Worm (Caenorhabditis elegans): Measurements from ENCODE around the gene T19H5.7.

Gene T19H5.7

DNA sequence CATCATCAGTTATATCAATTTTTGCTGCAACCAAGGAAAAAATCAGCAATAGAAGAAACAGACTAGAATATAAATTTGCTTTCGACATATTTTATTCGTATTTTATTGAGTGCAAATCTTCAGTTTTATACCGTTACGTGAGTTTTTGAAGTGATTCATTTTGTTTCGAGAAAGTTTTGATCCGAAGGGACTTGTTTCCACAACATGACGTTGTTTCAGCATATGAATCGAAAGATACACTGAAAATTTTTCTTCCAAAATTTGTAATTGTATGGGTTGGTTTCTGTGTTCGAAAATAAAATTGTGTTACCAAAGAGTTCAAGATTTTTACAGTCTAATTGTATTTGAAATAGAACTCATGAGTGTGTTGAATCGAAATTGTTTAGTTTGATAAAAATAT, at the start of gene T19H5.7:
TSS of gene T19H5.7 (minus strand) at position 101 of the 400 bp plus-strand sequence.
- TF ChIP-seq ZK546.5 (tag; optimal IDR thresholded peaks at IDR 0.05) (no peak), blmp-1 (tag; optimal IDR thresholded peaks at IDR 0.05; ENCODE audit: insufficient read depth) (no peak), egl-27 (tag; optimal IDR thresholded peaks at IDR 0.05) (no peak), nhr-23 (tag; optimal IDR thresholded peaks at IDR 0.05) (no peak), nhr-11 (tag; optimal IDR thresholded peaks at IDR 0.05) (no peak), Y55F3AM.14 (GFP tag; optimal IDR thresholded peaks at IDR 0.05) (no peak), nhr-21 (tag; optimal IDR thresholded peaks at IDR 0.05) (no peak), lin-11 (tag; optimal IDR thresholded peaks at IDR 0.05) (no peak)

DNA sequence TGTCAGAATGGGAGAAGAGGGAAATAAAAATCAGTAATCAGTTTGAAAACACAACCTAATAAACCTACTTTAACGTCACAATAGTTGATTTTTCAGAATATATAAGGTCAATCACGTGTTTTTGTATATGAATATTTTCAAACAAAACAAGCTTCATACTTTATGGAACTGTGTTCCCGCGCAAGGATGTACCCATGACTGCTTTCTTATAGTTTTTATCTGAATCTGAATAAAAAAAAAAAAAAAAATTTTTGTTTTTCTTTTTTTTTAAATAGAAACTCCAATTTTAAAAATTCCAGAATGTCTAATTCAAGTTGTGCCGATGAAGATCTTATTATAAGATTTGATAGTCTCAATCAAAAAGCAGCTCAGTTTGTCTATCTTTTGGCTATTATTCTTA, 48.6 kb upstream of the T19H5.7 start, which contains the start of gene sra-2:
TSS of gene sra-2 (plus strand) at position 301 of the 400 bp plus-strand sequence.
- no peak for TF ChIP-seq elt-3 (tag; optimal IDR thresholded peaks at IDR 0.05)
- no peak for TF ChIP-seq nhr-129 (tag; optimal IDR thresholded peaks at IDR 0.05)
- no peak for TF ChIP-seq unc-39 (tag; optimal IDR thresholded peaks at IDR 0.05)
- no peak for TF ChIP-seq ztf-1 (GFP tag; conservative IDR thresholded peaks at IDR 0.05)
- TF ChIP-seq nhr-6 (tag; optimal IDR thresholded peaks at IDR 0.05): no peak
- no peak for TF ChIP-seq gmeb-1 (tag; optimal IDR thresholded peaks at IDR 0.05)
- TF ChIP-seq R02D3.7 (tag; optimal IDR thresholded peaks at IDR 0.05): no peak
- no peak for TF ChIP-seq nhr-10 (tag; optimal IDR thresholded peaks at IDR 0.05)
- no peak for TF ChIP-seq elt-1 (tag; optimal IDR thresholded peaks at IDR 0.05)
- TF ChIP-seq nhr-77 (tag; optimal IDR thresholded peaks at IDR 0.05): no peak
- TF ChIP-seq ztf-11 (tag; optimal IDR thresholded peaks at IDR 0.05): no peak
- no peak for TF ChIP-seq sem-4 (tag; optimal IDR thresholded peaks at IDR 0.05)
- TF ChIP-seq ZK546.5 (tag; optimal IDR thresholded peaks at IDR 0.05): no peak

DNA sequence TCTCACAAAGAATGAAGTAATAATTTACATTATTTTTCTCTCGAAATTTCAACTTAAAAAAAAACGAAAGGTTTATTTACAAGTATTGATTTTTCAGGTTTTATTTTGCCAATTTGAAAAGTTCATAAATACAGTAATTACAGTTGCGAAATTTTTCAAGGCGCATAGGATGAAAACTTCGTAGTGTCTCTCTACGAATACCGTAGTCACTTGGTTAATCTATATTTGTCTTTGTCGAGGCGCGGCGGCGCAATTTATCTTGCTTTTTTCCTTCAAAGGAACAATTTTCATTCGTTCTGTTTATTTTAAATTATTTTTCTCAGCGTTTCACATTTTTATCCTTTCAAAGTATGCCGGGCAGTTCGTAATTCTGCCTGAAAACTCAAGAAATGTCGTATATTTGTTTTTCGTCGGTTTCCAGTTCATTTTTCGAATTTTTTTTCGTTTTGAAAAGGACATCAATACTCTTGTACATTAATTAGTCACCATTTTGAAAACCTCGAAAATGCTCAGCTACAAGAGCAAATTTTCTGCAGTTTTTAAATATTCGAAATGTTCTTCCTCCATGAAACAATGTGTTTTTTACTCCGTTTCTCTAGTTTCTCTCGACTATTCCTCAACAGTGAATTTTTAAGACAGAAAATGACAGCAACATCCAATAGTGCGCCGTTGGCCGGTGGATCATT, 43.8 kb upstream of the T19H5.7 start, which contains the start of gene mex-6:
TSS of gene mex-6 (plus strand) at position 636 of the 686 bp plus-strand sequence.
- TF ChIP-seq aly-2 (tag; optimal IDR thresholded peaks at IDR 0.05): no peak
- no peak for TF ChIP-seq sma-9 (GFP tag; optimal IDR thresholded peaks at IDR 0.05)
- no peak for TF ChIP-seq sma-9 (tag; optimal IDR thresholded peaks at IDR 0.05)
- no peak for TF ChIP-seq nhr-6 (tag; optimal IDR thresholded peaks at IDR 0.05)
- TF ChIP-seq lin-13 (GFP tag; optimal IDR thresholded peaks at IDR 0.05): no peak
- no peak for TF ChIP-seq nhr-129 (tag; optimal IDR thresholded peaks at IDR 0.05)
- TF ChIP-seq lsy-2 (tag; optimal IDR thresholded peaks at IDR 0.05): no peak
- no peak for TF ChIP-seq snpc-4 (tag; optimal IDR thresholded peaks at IDR 0.05)
- no peak for TF ChIP-seq dmd-4 (tag; optimal IDR thresholded peaks at IDR 0.05)

DNA sequence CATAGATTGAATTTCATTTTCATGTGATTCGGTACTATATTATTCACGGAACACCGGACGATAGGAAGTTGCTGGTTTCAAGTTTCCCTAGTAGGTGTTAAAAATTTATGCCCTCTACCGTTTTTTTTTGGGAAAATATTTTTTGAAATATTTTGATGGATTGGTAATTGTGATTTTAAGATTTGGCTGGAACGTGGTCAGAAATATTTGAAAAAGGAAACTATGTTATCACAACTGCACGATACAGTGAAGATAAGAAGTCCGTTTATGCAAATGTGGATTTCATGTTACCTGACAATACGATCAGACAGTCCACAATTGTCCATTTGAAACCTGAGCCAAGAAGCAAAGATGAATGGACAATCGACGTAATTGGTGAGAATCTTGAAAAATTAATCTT, 43.1 kb upstream of the T19H5.7 start, which contains the start of gene AH6.17:
TSS of gene AH6.17 (plus strand) at position 185 of the 400 bp plus-strand sequence.
- TF ChIP-seq sma-3 (GFP tag; optimal IDR thresholded peaks at IDR 0.05): no peak
- no peak for TF ChIP-seq nhr-77 (tag; optimal IDR thresholded peaks at IDR 0.05)
- no peak for TF ChIP-seq mbf-1 (tag; optimal IDR thresholded peaks at IDR 0.05)

DNA sequence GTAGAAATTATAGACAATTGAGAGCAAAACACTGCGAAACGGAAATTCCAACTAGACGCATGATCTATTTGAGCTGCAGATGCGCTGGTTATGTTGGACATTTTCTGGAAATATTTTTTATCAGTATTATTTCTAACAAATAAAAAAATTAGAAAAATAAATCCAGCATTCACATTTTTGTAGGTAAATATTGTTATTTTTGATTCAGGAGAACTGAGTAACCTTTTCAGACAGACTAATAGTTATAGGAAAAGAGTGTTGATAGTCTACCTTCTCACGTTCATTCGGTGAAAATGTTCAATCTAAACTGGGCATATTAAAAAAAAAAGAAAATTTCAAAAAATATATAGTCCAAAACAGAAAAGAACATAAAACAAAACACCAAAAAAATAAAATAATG, 41.7 kb upstream of the T19H5.7 start, which contains the start of gene sra-1:
TSS of gene sra-1 (minus strand) at position 101 of the 400 bp plus-strand sequence.
- TF ChIP-seq peb-1 (tag; optimal IDR thresholded peaks at IDR 0.05) (no peak), elt-1 (tag; optimal IDR thresholded peaks at IDR 0.05) (no peak), nhr-77 (tag; optimal IDR thresholded peaks at IDR 0.05) (no peak), nhr-11 (tag; optimal IDR thresholded peaks at IDR 0.05) (no peak)

DNA sequence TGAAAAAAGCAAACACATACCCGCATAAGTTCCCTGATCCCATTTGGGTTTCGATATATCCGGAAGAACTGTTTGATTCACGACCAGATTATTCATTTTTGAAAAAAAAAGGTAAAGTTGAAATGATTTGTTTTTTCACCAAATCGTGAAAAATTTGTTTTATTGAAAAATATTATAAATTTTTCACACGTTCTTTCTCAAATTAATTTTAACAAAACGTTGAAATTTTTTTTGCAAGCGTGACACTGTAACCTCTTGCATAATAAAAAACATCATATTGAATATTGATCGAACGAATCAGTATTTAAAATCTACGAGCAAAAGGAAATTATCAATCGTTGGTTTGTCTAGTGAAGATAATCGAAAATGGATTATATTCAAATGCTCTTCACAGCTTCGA, 38.9 kb upstream of the T19H5.7 start, which contains the start of the genes sfxn-1.1 and AH6.3:
TSS of gene sfxn-1.1 (minus strand) at position 101 of the 400 bp plus-strand sequence.
TSS of gene AH6.3 (plus strand) at position 275 of the 400 bp plus-strand sequence.
- TF ChIP-seq peb-1 (tag; optimal IDR thresholded peaks at IDR 0.05): no peak
- no peak for TF ChIP-seq gmeb-1 (tag; optimal IDR thresholded peaks at IDR 0.05)
- no peak for TF ChIP-seq Y55F3AM.14 (GFP tag; optimal IDR thresholded peaks at IDR 0.05)
- no peak for TF ChIP-seq aly-2 (tag; optimal IDR thresholded peaks at IDR 0.05)
- TF ChIP-seq unc-55 (GFP tag; optimal IDR thresholded peaks at IDR 0.05): no peak
- no peak for TF ChIP-seq nhr-10 (tag; optimal IDR thresholded peaks at IDR 0.05)
- no peak for TF ChIP-seq ceh-16 (tag; optimal IDR thresholded peaks at IDR 0.05)
- no peak for TF ChIP-seq ztf-4 (tag; optimal IDR thresholded peaks at IDR 0.05)
- TF ChIP-seq nhr-11 (tag; optimal IDR thresholded peaks at IDR 0.05): no peak
- TF ChIP-seq nhr-23 (tag; optimal IDR thresholded peaks at IDR 0.05): no peak
- TF ChIP-seq nhr-25 (tag; optimal IDR thresholded peaks at IDR 0.05): no peak

Data from whole organism, L2 larva.